Fruit fly (Drosophila melanogaster) whole organism, adult: ENCODE data around the gene Grip75.

ENCODE experiments used
- CG11617 ChIP-seq: fragments of 200-800 bp; sonication (Bioruptor generic); optimal IDR thresholded peaks from 2 replicates; lab custom pipeline; 2017; ENCODE audit warnings: mild to moderate bottlenecking, missing biosample characterization, missing genetic modification reagents, missing genetic modification characterization
- CG12768 ChIP-seq: fragments of 200-800 bp; sonication (Bioruptor generic); optimal IDR thresholded peaks from 2 replicates; lab custom pipeline; 2017; ENCODE audit warnings: missing biosample characterization, missing genetic modification characterization, mild to moderate bottlenecking, moderate library complexity, missing genetic modification reagents
- CG14711 ChIP-seq: fragments of 200-800 bp; sonication (Bioruptor generic); optimal IDR thresholded peaks from 2 replicates; lab custom pipeline; 2018; ENCODE audit warnings: missing biosample characterization, mild to moderate bottlenecking, missing genetic modification characterization, moderate library complexity
- CG1620 ChIP-seq: fragments of 200-800 bp; sonication (Bioruptor generic); optimal IDR thresholded peaks from 2 replicates; lab custom pipeline; 2016; ENCODE audit warnings: missing biosample characterization, missing genetic modification characterization
- CG33017 ChIP-seq: fragments of 200-800 bp; sonication (Bioruptor generic); optimal IDR thresholded peaks from 2 replicates; lab custom pipeline; 2018; ENCODE audit warnings: missing biosample characterization, mild to moderate bottlenecking, missing genetic modification characterization, moderate library complexity
- CG5204 ChIP-seq: fragments of 200-800 bp; sonication (Bioruptor generic); optimal IDR thresholded peaks from 2 replicates; lab custom pipeline; 2016; ENCODE audit warnings: missing biosample characterization, missing genetic modification characterization
- CG7045 ChIP-seq: fragments of 200-800 bp; sonication (Bioruptor generic); optimal IDR thresholded peaks from 2 replicates; lab custom pipeline; 2017; ENCODE audit warnings: missing biosample characterization, mild to moderate bottlenecking, missing genetic modification characterization
- CG7101 ChIP-seq: fragments of 200-800 bp; sonication (Bioruptor generic); optimal IDR thresholded peaks from 2 replicates; lab custom pipeline; 2018; ENCODE audit warnings: missing biosample characterization, mild to moderate bottlenecking, missing genetic modification characterization, moderate library complexity
- Clk ChIP-seq: fragments of 200-800 bp; sonication (Bioruptor generic); optimal IDR thresholded peaks from 2 replicates; lab custom pipeline; 2017; ENCODE audit warnings: missing biosample characterization, missing genetic modification characterization
- Crg-1 ChIP-seq: fragments of 200-800 bp; sonication (Bioruptor generic); optimal IDR thresholded peaks from 2 replicates; lab custom pipeline; 2016; ENCODE audit warnings: missing biosample characterization, missing genetic modification characterization
- Hr96 ChIP-seq: fragments of 200-800 bp; sonication (Bioruptor generic); optimal IDR thresholded peaks from 2 replicates; lab custom pipeline; 2016; ENCODE audit warnings: missing biosample characterization, missing genetic modification characterization
- Mnt ChIP-seq: fragments of 200-800 bp; sonication (Bioruptor generic); optimal IDR thresholded peaks from 2 replicates; lab custom pipeline; 2016; ENCODE audit warnings: missing biosample characterization, mild to moderate bottlenecking, missing genetic modification characterization
- bab1 ChIP-seq: fragments of 200-800 bp; sonication (Bioruptor generic); optimal IDR thresholded peaks from 3 replicates; lab custom pipeline; 2019; ENCODE audit warnings: missing biosample characterization, mild to moderate bottlenecking, missing genetic modification characterization, moderate library complexity
- cic ChIP-seq: fragments of 200-800 bp; sonication (Bioruptor generic); optimal IDR thresholded peaks from 2 replicates; lab custom pipeline; 2017; ENCODE audit warnings: missing biosample characterization, mild to moderate bottlenecking, missing genetic modification characterization, moderate library complexity
- cnc ChIP-seq, 2 experiments: fragments of >200 bp; optimal IDR thresholded peaks; 2 replicates each; lab custom pipeline; 2017
- kay ChIP-seq: fragments of 200-800 bp; sonication (Bioruptor generic); peaks from one replicate; lab custom pipeline; 2016; ENCODE audit warnings: missing biosample characterization, missing genetic modification characterization, borderline replicate concordance
- ovo ChIP-seq: fragments of 200-800 bp; sonication (Bioruptor generic); optimal IDR thresholded peaks from 2 replicates; lab custom pipeline; 2016; ENCODE audit warnings: missing biosample characterization, missing genetic modification characterization
- pad ChIP-seq: fragments of 200-800 bp; sonication (Bioruptor generic); optimal IDR thresholded peaks from 3 replicates; lab custom pipeline; 2017; ENCODE audit warnings: missing biosample characterization, missing genetic modification characterization, mild to moderate bottlenecking, moderate library complexity, missing genetic modification reagents
- tj ChIP-seq: fragments of 200-800 bp; sonication (Bioruptor generic); optimal IDR thresholded peaks from 3 replicates; lab custom pipeline; 2017; ENCODE audit warnings: missing biosample characterization, mild to moderate bottlenecking, missing genetic modification characterization, moderate library complexity
- toe ChIP-seq: fragments of 200-800 bp; sonication (Bioruptor generic); optimal IDR thresholded peaks from 2 replicates; lab custom pipeline; 2016; ENCODE audit warnings: missing biosample characterization, missing genetic modification characterization

Gene Grip75

dm6 chr2L:10500309-10500974, 17.3 kb downstream of the Grip75 start:
- TF ChIP-seq Hr96 (GFP tag; lab: Kevin White, UChicago) (no peak), tj (GFP tag; lab: Kevin White, UChicago) (peak; percentile 67), CG11617 (GFP tag; lab: Kevin White, UChicago) (no peak), ovo (GFP tag; lab: Kevin White, UChicago) (no peak), bab1 (GFP tag; lab: Kevin White, UChicago) (no peak), CG5204 (GFP tag; lab: Kevin White, UChicago) (no peak), CG7045 (GFP tag; lab: Kevin White, UChicago) (no peak), kay (GFP tag; lab: Kevin White, UChicago) (peak; percentile 95), Mnt (peak; percentile 21), cnc (optimal IDR thresholded peaks at IDR 0.05; lab: Kevin White, UChicago) (no peak), Crg-1 (GFP tag; lab: Kevin White, UChicago) (no peak)

- TF ChIP-seq Mnt (peak; percentile 11), cic (GFP tag; lab: Kevin White, UChicago) (peak; percentile 26), kay (GFP tag; lab: Kevin White, UChicago) (peak; percentile 75), CG7101 (tag; lab: Kevin White, UChicago) (no peak), CG14711 (tag; lab: Kevin White, UChicago) (no peak)
These were observed 19.1 kb downstream of the Grip75 start for dm6 chr2L:10502244-10502643.

DNA sequence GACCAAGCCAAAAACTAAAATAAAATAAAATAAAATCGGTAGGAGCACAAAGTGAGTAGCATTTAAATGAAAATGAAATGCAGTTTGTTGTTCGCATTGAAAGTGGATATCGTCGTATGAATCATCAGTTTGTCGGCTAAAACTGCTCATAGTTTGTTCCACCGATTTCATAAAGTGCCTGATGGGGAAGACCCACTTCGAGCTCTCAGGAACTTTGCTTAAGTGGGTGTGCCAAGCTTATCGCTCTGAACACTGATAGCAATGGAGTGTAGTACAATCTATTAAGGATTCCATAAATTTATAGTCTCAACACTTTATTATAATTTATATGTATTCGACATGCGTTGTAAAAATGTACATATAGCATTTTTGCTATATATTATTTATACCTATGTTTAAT, 19.8 kb downstream of the Grip75 start:
- TF ChIP-seq CG7101 (tag; lab: Kevin White, UChicago) (no peak), ovo (GFP tag; lab: Kevin White, UChicago) (no peak), CG33017 (no peak), tj (GFP tag; lab: Kevin White, UChicago) (no peak), cic (GFP tag; lab: Kevin White, UChicago) (no peak), toe (GFP tag; lab: Kevin White, UChicago) (no peak), Crg-1 (GFP tag; lab: Kevin White, UChicago) (no peak)

DNA sequence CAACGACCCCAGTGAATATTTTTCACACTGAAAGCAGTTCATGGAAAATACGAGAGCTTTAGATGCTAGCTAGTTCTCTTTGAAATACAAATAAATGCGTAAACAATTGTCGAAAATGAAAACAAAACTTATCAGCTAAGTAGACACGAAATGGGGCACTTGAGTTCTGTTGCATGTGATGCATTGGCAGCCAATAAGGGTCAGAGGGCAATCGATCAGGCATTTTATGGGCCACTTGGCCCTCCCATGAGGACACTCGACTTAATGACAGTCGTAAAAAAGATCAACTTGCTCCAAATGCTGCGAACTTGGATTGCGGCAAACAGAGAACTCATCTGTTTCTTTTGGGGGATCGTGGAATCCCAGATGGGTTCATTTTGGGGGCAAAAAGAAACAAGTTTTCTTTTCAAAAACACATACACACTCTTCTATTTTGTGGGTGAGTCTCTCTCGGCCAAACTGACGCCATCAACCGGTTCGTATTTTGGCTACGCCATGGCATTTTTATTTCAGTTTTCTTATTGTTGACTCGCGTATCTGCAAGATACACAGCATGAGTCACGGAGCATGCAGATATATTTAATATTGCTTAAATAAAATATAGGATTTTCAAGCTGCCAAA, 20.4 kb downstream of the Grip75 start:
- TF ChIP-seq cnc (optimal IDR thresholded peaks at IDR 0.05; lab: Kevin White, UChicago): no peak
- no peak for TF ChIP-seq Clk
- TF ChIP-seq CG33017: no peak
- TF ChIP-seq CG11617 (GFP tag; lab: Kevin White, UChicago): no peak
- TF ChIP-seq CG1620 (GFP tag; lab: Kevin White, UChicago): no peak
- no peak for TF ChIP-seq pad
- no peak for TF ChIP-seq kay (GFP tag; lab: Kevin White, UChicago)
- no peak for TF ChIP-seq Mnt
- no peak for TF ChIP-seq CG7101 (tag; lab: Kevin White, UChicago)
- no peak for TF ChIP-seq ovo (GFP tag; lab: Kevin White, UChicago)
- no peak for TF ChIP-seq toe (GFP tag; lab: Kevin White, UChicago)
- no peak for TF ChIP-seq cic (GFP tag; lab: Kevin White, UChicago)
- TF ChIP-seq CG5204 (GFP tag; lab: Kevin White, UChicago): no peak
- TF ChIP-seq Crg-1 (GFP tag; lab: Kevin White, UChicago): no peak
- no peak for TF ChIP-seq bab1 (GFP tag; lab: Kevin White, UChicago)
- no peak for TF ChIP-seq tj (GFP tag; lab: Kevin White, UChicago)
- TF ChIP-seq CG12768 (GFP tag; lab: Kevin White, UChicago): no peak
- no peak for TF ChIP-seq Hr96 (GFP tag; lab: Kevin White, UChicago)
- TF ChIP-seq CG7045 (GFP tag; lab: Kevin White, UChicago): no peak
- TF ChIP-seq CG14711 (tag; lab: Kevin White, UChicago): no peak

dm6 chr2L:10504895-10505294, 21.8 kb downstream of the Grip75 start:
- TF ChIP-seq kay (GFP tag; lab: Kevin White, UChicago) (no peak), CG11617 (GFP tag; lab: Kevin White, UChicago) (no peak), CG14711 (tag; lab: Kevin White, UChicago) (no peak), Hr96 (GFP tag; lab: Kevin White, UChicago) (no peak)

dm6 chr2L:10505345-10505744, 22.2 kb downstream of the Grip75 start:
- no peak for TF ChIP-seq Mnt
- no peak for TF ChIP-seq CG14711 (tag; lab: Kevin White, UChicago)
- TF ChIP-seq Hr96 (GFP tag; lab: Kevin White, UChicago): no peak
- no peak for TF ChIP-seq CG7101 (tag; lab: Kevin White, UChicago)
- TF ChIP-seq Clk: no peak
- TF ChIP-seq cic (GFP tag; lab: Kevin White, UChicago): no peak
- TF ChIP-seq toe (GFP tag; lab: Kevin White, UChicago): no peak
- no peak for TF ChIP-seq CG33017
- TF ChIP-seq Crg-1 (GFP tag; lab: Kevin White, UChicago): no peak
- no peak for TF ChIP-seq tj (GFP tag; lab: Kevin White, UChicago)
- no peak for TF ChIP-seq CG5204 (GFP tag; lab: Kevin White, UChicago)
- TF ChIP-seq CG1620 (GFP tag; lab: Kevin White, UChicago): no peak
- TF ChIP-seq cnc (optimal IDR thresholded peaks at IDR 0.05; lab: Kevin White, UChicago): no peak
- no peak for TF ChIP-seq CG12768 (GFP tag; lab: Kevin White, UChicago)
